Fruit fly (Drosophila melanogaster): ENCODE results near the gene CG12279.

DNA sequence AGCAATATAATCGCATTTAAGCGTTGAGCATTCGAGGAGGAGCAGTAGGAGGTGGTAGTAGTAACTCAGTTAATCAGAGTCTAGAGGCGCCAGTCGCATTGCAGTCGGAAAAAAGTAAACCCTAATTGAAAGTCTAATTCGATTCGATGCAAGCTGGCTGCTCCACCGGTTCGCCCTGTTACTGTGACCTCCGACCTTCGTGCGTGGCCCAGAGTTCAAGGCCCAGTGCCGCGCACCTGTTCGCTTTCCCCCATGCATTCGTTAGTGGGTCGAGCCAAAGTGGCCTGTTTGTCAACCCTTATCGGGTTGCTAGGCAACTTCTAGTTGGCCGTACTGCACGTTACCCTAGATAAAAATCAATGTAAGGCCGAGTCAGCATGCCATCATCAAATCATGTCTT is 4.4 kb upstream of the CG12279 start:
- no peak for TF ChIP-seq CTCF (optimal IDR thresholded peaks at IDR 0.05)
- no peak for TF ChIP-seq CG8478 (optimal IDR thresholded peaks at IDR 0.05)
